Fruit fly (Drosophila melanogaster) whole organism, embryonic: Measurements from ENCODE around the gene Sptz.

Source experiments
- BEAF-32 ChIP-seq: fragments of 200-800 bp; sonication (Bioruptor generic); optimal IDR thresholded peaks from 3 replicates; lab custom pipeline; 2017; ENCODE audit warnings: missing biosample characterization, missing genetic modification characterization, mild to moderate bottlenecking, moderate library complexity, missing genetic modification reagents
- Bteb2 ChIP-seq: fragments of 200-800 bp; sonication (Bioruptor generic); optimal IDR thresholded peaks from 2 replicates; lab custom pipeline; 2016; ENCODE audit warnings: missing biosample characterization, missing genetic modification characterization
- CG13624 ChIP-seq: fragments of 200-800 bp; sonication (Bioruptor generic); optimal IDR thresholded peaks from 2 replicates; lab custom pipeline; 2016; ENCODE audit warnings: missing biosample characterization, missing genetic modification characterization
- CG2120 ChIP-seq: fragments of 200-800 bp; sonication (Bioruptor generic); optimal IDR thresholded peaks from 3 replicates; lab custom pipeline; 2016; ENCODE audit warnings: missing biosample characterization, missing genetic modification characterization
- CG32532 ChIP-seq: fragments of 200-800 bp; sonication (Bioruptor generic); IDR thresholded peaks from 2 replicates; pipeline ENCODE4 v1.3.6; 2022; ENCODE audit warnings: missing biosample characterization, missing genetic modification characterization
- CG4730 ChIP-seq: fragments of 200-800 bp; sonication (Bioruptor generic); IDR thresholded peaks from 2 replicates; pipeline ENCODE4 v1.3.6; 2022; ENCODE audit warnings: missing biosample characterization, missing genetic modification characterization
- CG6683 ChIP-seq: fragments of 200-800 bp; sonication (Bioruptor generic); optimal IDR thresholded peaks from 2 replicates; lab custom pipeline; 2017; ENCODE audit warnings: missing biosample characterization, mild to moderate bottlenecking, missing genetic modification characterization, missing genetic modification reagents
- CG8359 ChIP-seq: fragments of 200-800 bp; sonication (Bioruptor generic); optimal IDR thresholded peaks from 2 replicates; lab custom pipeline; 2017; ENCODE audit warnings: missing biosample characterization, mild to moderate bottlenecking, missing genetic modification characterization, borderline replicate concordance
- Dp ChIP-seq: fragments of 200-800 bp; sonication (Bioruptor generic); optimal IDR thresholded peaks from 2 replicates; lab custom pipeline; 2018; ENCODE audit warnings: missing biosample characterization, mild to moderate bottlenecking, missing genetic modification characterization, moderate library complexity
- E2f2 ChIP-seq: fragments of 200-800 bp; sonication (Bioruptor generic); IDR thresholded peaks from 2 replicates; pipeline ENCODE4 v1.3.6; 2022; ENCODE audit warnings: missing biosample characterization, missing genetic modification characterization
- H2.0 ChIP-seq: fragments of 200-800 bp; sonication (Bioruptor generic); IDR thresholded peaks from 2 replicates; pipeline ENCODE4 v1.3.6; 2022; ENCODE audit warnings: missing biosample characterization, missing genetic modification characterization
- HHEX ChIP-seq: fragments of 200-800 bp; sonication (Bioruptor generic); optimal IDR thresholded peaks from 3 replicates; lab custom pipeline; 2017; ENCODE audit warnings: missing biosample characterization, mild to moderate bottlenecking, missing genetic modification characterization, missing genetic modification reagents
- HmgZ ChIP-seq: fragments of 200-800 bp; sonication (Bioruptor generic); optimal IDR thresholded peaks from 2 replicates; lab custom pipeline; 2018; ENCODE audit warnings: missing biosample characterization, mild to moderate bottlenecking, missing genetic modification characterization
- Hr51 ChIP-seq, 2 experiments: fragments of 200-800 bp; sonication (Bioruptor generic); optimal IDR thresholded peaks; 2 replicates in 1 of 2; 3 replicates in 1 of 2; lab custom pipeline; 2016 to 2018; ENCODE audit warnings: missing biosample characterization in 2 of 2, missing genetic modification characterization in 2 of 2, mild to moderate bottlenecking in 1 of 2, moderate library complexity in 1 of 2
- MBD-R2 ChIP-seq: fragments of 200-800 bp; sonication (Bioruptor generic); IDR thresholded peaks from 2 replicates; pipeline ENCODE4 v1.3.6; 2022; ENCODE audit warnings: missing biosample characterization, missing genetic modification characterization
- MESR4 ChIP-seq: fragments of 200-800 bp; sonication (Bioruptor generic); optimal IDR thresholded peaks from 2 replicates; lab custom pipeline; 2018; ENCODE audit warnings: missing biosample characterization, mild to moderate bottlenecking, missing genetic modification characterization, moderate library complexity
- Meics ChIP-seq: fragments of 200-800 bp; sonication (Bioruptor generic); optimal IDR thresholded peaks from 2 replicates; lab custom pipeline; 2017; ENCODE audit warnings: missing biosample characterization, mild to moderate bottlenecking, missing genetic modification characterization
- NFAT ChIP-seq: fragments of 200-800 bp; sonication (Bioruptor generic); IDR thresholded peaks from 2 replicates; pipeline ENCODE4 v1.3.6; 2022; ENCODE audit warnings: missing biosample characterization, missing genetic modification characterization
- Oli ChIP-seq: fragments of 200-800 bp; sonication (Bioruptor generic); optimal IDR thresholded peaks from 2 replicates; lab custom pipeline; 2018; ENCODE audit warnings: missing biosample characterization, mild to moderate bottlenecking, missing genetic modification characterization, moderate library complexity
- Scr ChIP-seq: fragments of 200-800 bp; sonication (Bioruptor generic); IDR thresholded peaks from 2 replicates; pipeline ENCODE4 v1.3.6; 2022; ENCODE audit warnings: missing biosample characterization, missing genetic modification characterization; ENCODE audit not compliant: partially characterized antibody
- abd-A ChIP-seq: fragments of 200-800 bp; sonication (Bioruptor generic); optimal IDR thresholded peaks from 3 replicates; lab custom pipeline; 2019; ENCODE audit warnings: missing biosample characterization, mild to moderate bottlenecking, missing genetic modification characterization, moderate library complexity
- amos ChIP-seq: fragments of 200-800 bp; sonication (Bioruptor generic); IDR thresholded peaks from 2 replicates; pipeline ENCODE4 v1.3.6; 2022; ENCODE audit warnings: missing biosample characterization, missing genetic modification characterization; ENCODE audit not compliant: partially characterized antibody
- dmrt99B ChIP-seq: fragments of 200-800 bp; sonication (Bioruptor generic); optimal IDR thresholded peaks from 2 replicates; lab custom pipeline; 2018; ENCODE audit warnings: missing biosample characterization, mild to moderate bottlenecking, missing genetic modification characterization, moderate library complexity
- fd102C ChIP-seq: fragments of 200-800 bp; sonication (Bioruptor generic); optimal IDR thresholded peaks from 2 replicates; lab custom pipeline; 2018; ENCODE audit warnings: missing biosample characterization, mild to moderate bottlenecking, missing genetic modification characterization, moderate library complexity
- fd3F ChIP-seq: fragments of 200-800 bp; sonication (Bioruptor generic); optimal IDR thresholded peaks from 2 replicates; lab custom pipeline; 2018; ENCODE audit warnings: missing biosample characterization, mild to moderate bottlenecking, missing genetic modification characterization, moderate library complexity
- fru ChIP-seq: fragments of >200 bp; optimal IDR thresholded peaks from 2 replicates; lab custom pipeline; 2017
- gro ChIP-seq: fragments of 200-800 bp; sonication (Bioruptor generic); optimal IDR thresholded peaks from 2 replicates; lab custom pipeline; 2016; ENCODE audit warnings: missing biosample characterization, missing genetic modification characterization
- mam ChIP-seq: fragments of 200-800 bp; sonication (Bioruptor generic); optimal IDR thresholded peaks from 3 replicates; lab custom pipeline; 2016; ENCODE audit warnings: missing biosample characterization, missing genetic modification characterization
- mld ChIP-seq: fragments of 200-800 bp; sonication (Bioruptor generic); IDR thresholded peaks from 3 replicates; pipeline ENCODE4 v1.3.6; 2022; ENCODE audit warnings: missing biosample characterization, missing genetic modification characterization; ENCODE audit not compliant: partially characterized antibody
- nau ChIP-seq: fragments of 200-800 bp; sonication (Bioruptor generic); optimal IDR thresholded peaks from 3 replicates; lab custom pipeline; 2017; ENCODE audit warnings: missing biosample characterization, mild to moderate bottlenecking, missing genetic modification characterization, missing genetic modification reagents
- nerfin-2 ChIP-seq: fragments of 200-800 bp; sonication (Bioruptor generic); IDR thresholded peaks from 2 replicates; pipeline ENCODE4 v1.3.6; 2022; ENCODE audit warnings: missing biosample characterization, missing genetic modification characterization; ENCODE audit not compliant: partially characterized antibody
- rib ChIP-seq: fragments of 200-800 bp; sonication (Bioruptor generic); IDR thresholded peaks from 2 replicates; pipeline ENCODE4 v1.3.6; 2022; ENCODE audit warnings: missing biosample characterization, missing genetic modification characterization
- row ChIP-seq: fragments of 200-800 bp; sonication (Bioruptor generic); IDR thresholded peaks from 3 replicates; pipeline ENCODE4 v1.3.6; 2022; ENCODE audit warnings: missing biosample characterization, missing genetic modification characterization
- slbo ChIP-seq: fragments of 200-800 bp; sonication (Bioruptor generic); IDR thresholded peaks from 2 replicates; pipeline ENCODE4 v1.3.6; 2022; ENCODE audit warnings: missing biosample characterization, missing genetic modification characterization
- stwl ChIP-seq: fragments of 200-800 bp; sonication (Bioruptor generic); optimal IDR thresholded peaks from 3 replicates; lab custom pipeline; 2018; ENCODE audit warnings: missing biosample characterization, mild to moderate bottlenecking, missing genetic modification characterization, moderate library complexity
- trem ChIP-seq: fragments of 200-800 bp; optimal IDR thresholded peaks from 3 replicates; lab custom pipeline; 2019; ENCODE audit warnings: missing biosample characterization, mild to moderate bottlenecking, missing genetic modification characterization, moderate library complexity
- vvl ChIP-seq: fragments of 200-800 bp; sonication (Bioruptor generic); IDR thresholded peaks from 2 replicates; pipeline ENCODE4 v1.3.6; 2022; ENCODE audit warnings: missing biosample characterization, missing genetic modification characterization
- z ChIP-seq: fragments of 200-800 bp; sonication (Bioruptor generic); IDR thresholded peaks from 3 replicates; pipeline ENCODE4 v1.3.6; 2022; ENCODE audit warnings: missing biosample characterization, missing genetic modification characterization
- zf30C ChIP-seq: fragments of 200-800 bp; sonication (Bioruptor generic); optimal IDR thresholded peaks from 3 replicates; lab custom pipeline; 2018; ENCODE audit warnings: missing biosample characterization, mild to moderate bottlenecking, missing genetic modification characterization

The Sptz gene

DNA sequence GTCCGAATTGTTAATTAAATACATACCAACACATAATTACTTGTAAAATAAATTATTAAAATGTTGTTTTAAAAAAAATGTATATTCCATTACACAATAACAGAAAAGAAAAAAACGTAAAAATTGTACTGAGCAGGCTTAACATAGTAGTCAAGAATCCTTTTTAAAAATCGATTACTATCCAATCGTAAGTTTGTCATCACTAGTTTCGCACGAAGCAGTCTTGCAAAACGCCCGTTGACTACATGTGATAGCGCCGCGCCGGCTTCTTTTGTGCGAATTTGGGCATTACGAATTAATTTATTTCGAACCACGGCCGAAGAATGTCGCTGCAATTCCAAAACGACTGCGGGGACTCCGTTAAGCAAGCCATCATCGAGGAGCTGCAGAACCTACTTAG is 9.5 kb upstream of the Sptz start, which contains the start of gene Ipo9 (continued):
- TF ChIP-seq row (GFP tag; lab: Robert Waterston, UW) (peak; percentile 27; the same call in 2 of the 3 replicates), HHEX (GFP tag; lab: Kevin White, UChicago) (no peak), NFAT (GFP tag; lab: Robert Waterston, UW) (no peak), MBD-R2 (GFP tag; lab: Robert Waterston, UW) (peak; percentile 84), z (GFP tag; lab: Robert Waterston, UW) (0 out of 3 replicates have a peak, but pooled peaks have one; percentile 13), BEAF-32 (GFP tag; lab: Kevin White, UChicago) (peak; percentile 38), CG2120 (peak; percentile 28), mam (GFP tag; lab: Kevin White, UChicago) (peak; percentile 7), mld (0 out of 3 replicates have a peak, but pooled peaks have one; percentile 18), stwl (peak; percentile 41), CG32532 (GFP tag; lab: Robert Waterston, UW) (peak; percentile 22; the same call in 1 of the 2 replicates), amos (GFP tag; lab: Robert Waterston, UW) (peak; percentile 40; the same call in 1 of the 2 replicates), trem (tag; lab: Kevin White, UChicago) (peak; percentile 12), Scr (0 out of 2 replicates have a peak, but pooled peaks have one; percentile 34), rib (GFP tag; lab: Robert Waterston, UW) (peak; percentile 79; the same call in 1 of the 2 replicates), MESR4 (GFP tag; lab: Kevin White, UChicago) (peak; percentile 27), vvl (GFP tag; lab: Robert Waterston, UW) (0 out of 2 replicates have a peak, but pooled peaks have one; percentile 16), CG8359 (GFP tag; lab: Kevin White, UChicago) (no peak), E2f2 (GFP tag; lab: Robert Waterston, UW) (peak; percentile 79), Bteb2 (GFP tag; lab: Kevin White, UChicago) (no peak), Dp (GFP tag; lab: Kevin White, UChicago) (peak; percentile 61), slbo (GFP tag; lab: Robert Waterston, UW) (0 out of 2 replicates have a peak, but pooled peaks have one; percentile 20), HmgZ (tag; lab: Kevin White, UChicago) (no peak), CG4730 (GFP tag; lab: Robert Waterston, UW) (no peak), CG13624 (GFP tag; lab: Kevin White, UChicago) (no peak)

DNA sequence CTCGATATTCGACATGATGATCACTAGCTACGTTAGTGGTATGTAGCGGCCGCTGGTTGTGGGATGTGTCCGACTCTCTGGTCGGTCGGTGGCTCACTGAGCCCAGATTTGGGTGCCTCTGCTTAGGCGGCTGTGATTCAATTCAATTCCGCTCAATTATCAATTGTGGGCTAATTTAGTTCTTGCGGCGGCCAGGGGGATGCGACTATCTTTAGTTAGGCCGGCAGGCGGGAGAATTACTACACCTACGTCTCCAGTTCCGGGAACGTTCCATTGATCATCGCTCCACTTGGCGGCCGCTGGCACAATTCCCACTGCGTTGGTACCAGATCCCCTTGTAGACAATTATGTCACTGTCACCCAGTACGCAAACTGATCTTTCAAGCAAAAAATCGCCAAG is 3.3 kb upstream of the Sptz start, which contains the start of the genes bumpel and CG45676:
Gene bumpel, minus strand, starts transcription at position 101 of the 400 bp plus-strand sequence.
Gene CG45676, plus strand, starts transcription at position 318 of the 400 bp plus-strand sequence.
- no peak for TF ChIP-seq fd102C (GFP tag; lab: Kevin White, UChicago)
- TF ChIP-seq Oli (tag; lab: Kevin White, UChicago): no peak
- TF ChIP-seq Hr51 (GFP tag; optimal IDR thresholded peaks at IDR 0.05; lab: Kevin White, UChicago): no peak
- no peak for TF ChIP-seq gro
- no peak for TF ChIP-seq H2.0 (GFP tag; lab: Robert Waterston, UW)
- no peak for TF ChIP-seq abd-A (tag; lab: Kevin White, UChicago)
- no peak for TF ChIP-seq zf30C (GFP tag; lab: Kevin White, UChicago)
- TF ChIP-seq nerfin-2: no peak
- TF ChIP-seq dmrt99B (tag; lab: Kevin White, UChicago): no peak
- TF ChIP-seq fru (lab: Kevin White, UChicago): no peak
- no peak for TF ChIP-seq fd3F
- TF ChIP-seq CG6683: no peak
- no peak for TF ChIP-seq Meics (GFP tag; lab: Kevin White, UChicago)
- no peak for TF ChIP-seq nau (GFP tag; lab: Kevin White, UChicago)
